Worm (Caenorhabditis elegans) whole organism, early embryonic: ENCODE results near the gene B0281.6.

Experiments
- B0310.2 ChIP-seq: sonication (generic microtip); optimal IDR thresholded peaks from 2 replicates; lab custom pipeline; 2016; ENCODE audit warnings: mild to moderate bottlenecking, missing genetic modification characterization, missing compliant biosample characterization
- ets-7 ChIP-seq: sonication (generic microtip); optimal IDR thresholded peaks from 2 replicates; lab custom pipeline; 2016; ENCODE audit warnings: missing genotype, missing genetic modification characterization, missing compliant biosample characterization
- pes-1 ChIP-seq: fragments of 200-800 bp; sonication (Bioruptor generic); IDR thresholded peaks from 2 replicates; pipeline ENCODE4 v1.3.6; 2022; ENCODE audit warnings: missing genetic modification reagents, missing genetic modification characterization, missing compliant biosample characterization
- sea-1 ChIP-seq: fragments of 200-800 bp; sonication (Bioruptor generic); conservative IDR thresholded peaks from 2 replicates; pipeline ENCODE4 v1.3.6; 2022; ENCODE audit warnings: missing genetic modification characterization, missing compliant biosample characterization

ce11 chrII:2332220-2332619 is 30.0 kb upstream of the B0281.6 start, which contains the start of gene F43C11.8:
- TF ChIP-seq ets-7 (tag; lab: Kevin White, UChicago), result no peak
- no peak for TF ChIP-seq pes-1
- no peak for TF ChIP-seq B0310.2 (tag; lab: Kevin White, UChicago)
- no peak for TF ChIP-seq sea-1 (GFP tag; lab: Robert Waterston, UW)
